Fruit fly (Drosophila melanogaster): ENCODE results near the gene png.

The png gene

dm6 chrX:1375265-1375958 is 18.0 kb upstream of the png start, which contains the start of gene AMPKalpha (continued):
- no peak for TF ChIP-seq dati (GFP tag; IDR thresholded peaks at IDR 0.05)
- TF ChIP-seq crp (GFP tag; optimal IDR thresholded peaks at IDR 0.05): peak; percentile 41 to 87
- peak; percentile 56 for TF ChIP-seq CG9437 (GFP tag; optimal IDR thresholded peaks at IDR 0.05)
- no peak for TF ChIP-seq pnt (GFP tag; optimal IDR thresholded peaks at IDR 0.05)
- no peak for TF ChIP-seq Mrtf (GFP tag; IDR thresholded peaks at IDR 0.05)
- peak; percentile 64 for TF ChIP-seq trem (tag; optimal IDR thresholded peaks at IDR 0.05)
- 0 out of 3 replicates have a peak, but pooled peaks have one; percentile 30 for TF ChIP-seq mld (GFP tag; IDR thresholded peaks at IDR 0.05; ENCODE audit: partially characterized antibody)
- no peak for TF ChIP-seq gro (GFP tag; optimal IDR thresholded peaks at IDR 0.05)
- peak; percentile 24 for TF ChIP-seq abd-A (tag; optimal IDR thresholded peaks at IDR 0.05)
- no peak for TF ChIP-seq CG17385 (GFP tag; optimal IDR thresholded peaks at IDR 0.05)
- no peak for TF ChIP-seq cad (GFP tag; optimal IDR thresholded peaks at IDR 0.05)
- TF ChIP-seq sna (GFP tag; IDR thresholded peaks at IDR 0.05; ENCODE audit: partially characterized antibody): no peak
- TF ChIP-seq Myb (GFP tag; optimal IDR thresholded peaks at IDR 0.05): peak; percentile 35
- TF ChIP-seq BEAF-32 (GFP tag; optimal IDR thresholded peaks at IDR 0.05): peak; percentile 58
- TF ChIP-seq CG4617 (GFP tag; optimal IDR thresholded peaks at IDR 0.05; ENCODE audit: borderline replicate concordance): peak; percentile 17
- TF ChIP-seq kay (GFP tag; optimal IDR thresholded peaks at IDR 0.05): no peak
- TF ChIP-seq Dref (GFP tag; IDR thresholded peaks at IDR 0.05): peak; percentile 81
- no peak for TF ChIP-seq CG8290 (GFP tag; optimal IDR thresholded peaks at IDR 0.05)
- TF ChIP-seq CG8290 (tag; optimal IDR thresholded peaks at IDR 0.05): peak in 1 of 2 experiments; percentile 27
- no peak for TF ChIP-seq br (optimal IDR thresholded peaks at IDR 0.05)
- TF ChIP-seq Dp (GFP tag; optimal IDR thresholded peaks at IDR 0.05): peak; percentile 97
- TF ChIP-seq sim (GFP tag; IDR thresholded peaks at IDR 0.05): no peak
- no peak for TF ChIP-seq ash1 (GFP tag; optimal IDR thresholded peaks at IDR 0.05)
- TF ChIP-seq Kr (GFP tag; optimal IDR thresholded peaks at IDR 0.05): no peak
- TF ChIP-seq B-H1 (GFP tag; IDR thresholded peaks at IDR 0.05): no peak
- peak; percentile 29 for TF ChIP-seq stwl (tag; optimal IDR thresholded peaks at IDR 0.05)
- TF ChIP-seq CG12299 (tag; optimal IDR thresholded peaks at IDR 0.05): no peak
- no peak for TF ChIP-seq CG2889 (GFP tag; IDR thresholded peaks at IDR 0.05)
- TF ChIP-seq unc-4 (GFP tag; IDR thresholded peaks at IDR 0.05; ENCODE audit: partially characterized antibody): no peak
- TF ChIP-seq grn (GFP tag; optimal IDR thresholded peaks at IDR 0.05): no peak
- no peak for TF ChIP-seq wek (GFP tag; optimal IDR thresholded peaks at IDR 0.05)
- TF ChIP-seq Dll (GFP tag; IDR thresholded peaks at IDR 0.05; ENCODE audit: partially characterized antibody): peak; percentile 38; the same call in 1 of the 4 replicates
- TF ChIP-seq Pdp1 (GFP tag; optimal IDR thresholded peaks at IDR 0.05): peak in 1 of 2 experiments; percentile 38
- TF ChIP-seq Blimp-1 (GFP tag; optimal IDR thresholded peaks at IDR 0.05): no peak
- TF ChIP-seq gfzf (GFP tag; optimal IDR thresholded peaks at IDR 0.05): peak; percentile 16
- TF ChIP-seq Fer2 (tag; optimal IDR thresholded peaks at IDR 0.05): no peak
- TF ChIP-seq maf-S (GFP tag; optimal IDR thresholded peaks at IDR 0.05): no peak
- TF ChIP-seq Lhr (GFP tag; optimal IDR thresholded peaks at IDR 0.05): no peak
- peak; percentile 43; the same call in 1 of the 2 replicates for TF ChIP-seq amos (GFP tag; IDR thresholded peaks at IDR 0.05; ENCODE audit: partially characterized antibody)
- TF ChIP-seq gem (tag; optimal IDR thresholded peaks at IDR 0.05): no peak
- peak; percentile 62 for TF ChIP-seq bbx (GFP tag; IDR thresholded peaks at IDR 0.05; ENCODE audit: partially characterized antibody)
- no peak for TF ChIP-seq CG9727 (GFP tag; optimal IDR thresholded peaks at IDR 0.05)
- TF ChIP-seq Med (GFP tag): peak; percentile 34
- peak; percentile 28 for TF ChIP-seq CG2116 (GFP tag; optimal IDR thresholded peaks at IDR 0.05)
- peak; percentile 27; the same call in 1 of the 2 replicates for TF ChIP-seq Scr (GFP tag; IDR thresholded peaks at IDR 0.05; ENCODE audit: partially characterized antibody)
- TF ChIP-seq Hand (GFP tag; optimal IDR thresholded peaks at IDR 0.05): no peak
- TF ChIP-seq CG16815 (GFP tag; optimal IDR thresholded peaks at IDR 0.05): no peak
- peak; percentile 48 for TF ChIP-seq CG8388 (GFP tag; optimal IDR thresholded peaks at IDR 0.05)
